Fruit fly (Drosophila melanogaster) S2 (cell line): ENCODE measurements around the gene CG31800.

ENCODE experiments used
- CG8478 ChIP-seq: fragments of >200 bp; optimal IDR thresholded peaks from 2 replicates; lab custom pipeline; 2018
- CTCF ChIP-seq, 2 experiments: fragments of >200 bp; optimal IDR thresholded peaks; 2 replicates each; lab custom pipeline; 2018

DNA sequence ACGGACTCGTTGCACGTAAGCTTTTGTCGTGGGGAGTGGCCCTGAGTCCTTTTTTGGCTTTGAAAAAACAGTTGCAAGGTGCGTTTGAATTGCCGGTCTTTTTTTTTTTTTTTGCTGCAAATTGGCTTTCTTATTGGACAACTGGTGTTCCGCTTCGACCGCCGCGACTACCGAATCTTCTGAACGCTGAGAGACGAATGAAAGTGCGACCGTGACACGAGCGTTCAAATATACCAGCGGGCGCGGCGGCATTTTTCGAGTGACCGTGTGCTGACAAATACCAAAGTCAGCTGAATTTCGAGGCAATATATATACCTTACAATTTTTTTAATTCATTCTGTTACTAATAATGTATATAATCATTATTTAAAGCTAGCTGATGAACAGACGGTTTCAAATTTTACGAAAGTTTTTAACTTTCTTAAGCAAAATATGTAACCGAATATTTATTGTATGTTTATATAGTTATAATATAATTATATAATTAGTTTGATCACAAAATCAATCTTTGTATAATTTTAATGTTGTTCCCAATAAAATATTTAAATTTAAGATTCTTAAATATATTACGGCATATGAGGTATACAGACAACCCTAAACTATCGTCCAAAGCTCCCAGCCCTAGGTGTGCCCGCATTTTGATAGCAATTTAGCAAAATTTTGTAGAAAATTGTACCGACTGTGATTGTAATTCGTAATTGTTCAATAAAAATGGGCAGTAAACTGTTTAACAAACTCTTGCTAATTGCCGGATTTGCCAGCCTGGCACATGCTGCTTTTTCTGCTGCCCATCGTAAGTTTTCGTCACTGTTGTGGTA, 47.1 kb downstream of the CG31800 start, which contains the start of the genes Swip-1 and EMC5:
- no peak for TF ChIP-seq CG8478 (lab: Kevin White, UChicago)
- TF ChIP-seq CTCF (optimal IDR thresholded peaks at IDR 0.05; lab: Kevin White, UChicago), result no peak
